Worm (Caenorhabditis elegans): ENCODE results near the gene acr-14.

acr-14 gene

ce11 chrII:8127794-8128193 lies 49.2 kb downstream of the acr-14 start:
- no peak for TF ChIP-seq unc-62 (GFP tag; optimal IDR thresholded peaks at IDR 0.05)

- TF ChIP-seq unc-62 (GFP tag; optimal IDR thresholded peaks at IDR 0.05), result no peak
Measured at ce11 chrII:8127290-8127689, 49.7 kb downstream of the acr-14 start.

- TF ChIP-seq unc-62 (GFP tag; optimal IDR thresholded peaks at IDR 0.05), result no peak
Measured at ce11 chrII:8126617-8127016, 50.4 kb downstream of the acr-14 start.

- no peak for TF ChIP-seq unc-62 (GFP tag; optimal IDR thresholded peaks at IDR 0.05)
Measured at ce11 chrII:8126132-8126531, 50.9 kb downstream of the acr-14 start.

- no peak for TF ChIP-seq unc-62 (GFP tag; optimal IDR thresholded peaks at IDR 0.05)
Measured at ce11 chrII:8125439-8125838, 51.6 kb downstream of the acr-14 start.

Measured in whole organism, dauer.